Fruit fly (Drosophila melanogaster): ENCODE data around the gene CG42460.
A peak's percentile ranks its signal among the peaks of the same experiment; 100 is the strongest.

CG42460 gene

DNA sequence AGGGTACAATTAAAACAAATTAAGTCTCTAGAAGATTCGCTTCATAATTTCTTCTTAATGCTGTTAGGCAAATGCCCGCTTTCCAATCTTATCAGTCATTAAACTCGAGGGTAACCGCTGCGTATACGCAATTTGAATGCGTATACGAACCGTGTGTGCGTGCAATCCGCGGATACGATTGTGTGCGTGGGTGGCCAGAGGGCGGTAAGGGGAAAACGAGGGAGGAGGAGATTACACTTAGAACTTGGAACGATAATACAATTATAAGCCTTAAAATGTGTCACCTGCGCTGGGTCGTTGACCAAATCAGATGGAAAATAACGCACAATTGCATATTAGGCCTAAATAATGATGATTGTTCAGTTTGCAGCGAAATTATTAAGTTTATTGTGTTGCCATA is 32.5 kb downstream of the CG42460 start (continued):
- TF ChIP-seq p53 (GFP tag; optimal IDR thresholded peaks at IDR 0.05), result no peak
- peak; percentile 38; the same call in 1 of the 2 replicates for TF ChIP-seq CG32532 (GFP tag; IDR thresholded peaks at IDR 0.05)
- 0 out of 3 replicates have a peak, but pooled peaks have one; percentile 13 for TF ChIP-seq Dbx (GFP tag; IDR thresholded peaks at IDR 0.05)
- TF ChIP-seq maf-S (GFP tag; optimal IDR thresholded peaks at IDR 0.05), result no peak
- TF ChIP-seq HLH54F (GFP tag; optimal IDR thresholded peaks at IDR 0.05), result no peak
- peak; percentile 54; the same call in 1 of the 2 replicates for TF ChIP-seq GATAe (GFP tag; conservative IDR thresholded peaks at IDR 0.05)

DNA sequence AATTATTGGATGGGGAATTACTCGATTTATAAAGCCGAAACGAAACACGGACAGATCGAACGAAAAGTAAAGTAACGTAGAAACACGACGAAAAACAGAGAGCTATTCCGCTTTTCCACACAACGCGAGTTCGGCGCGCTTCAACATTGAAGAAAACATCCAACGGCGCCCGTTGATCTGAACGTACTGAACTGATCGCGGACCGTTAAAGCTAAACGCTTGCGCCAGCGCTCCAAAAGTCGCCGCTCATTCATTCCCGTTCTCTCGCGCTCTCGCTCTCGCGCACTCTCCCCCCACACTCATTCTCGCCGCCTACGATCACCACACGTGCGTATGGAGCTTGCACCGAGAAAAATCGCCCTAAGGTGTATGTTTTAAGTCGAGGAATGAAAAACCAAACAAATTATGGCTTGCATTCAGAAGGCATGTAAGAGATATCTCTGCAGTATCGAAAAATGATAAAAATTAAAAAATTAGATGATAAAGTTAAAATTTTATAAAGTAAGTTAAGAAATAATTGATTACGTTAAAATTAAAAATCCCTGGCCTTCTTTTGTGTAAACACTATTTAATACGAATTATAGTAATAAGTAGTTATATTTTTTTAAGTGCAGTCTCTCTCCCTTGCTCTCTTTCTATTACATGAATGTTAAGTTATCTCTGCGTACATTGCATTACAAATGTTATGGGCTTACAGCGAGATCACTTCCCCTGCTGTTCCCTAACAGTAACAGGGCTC is 33.5 kb downstream of the CG42460 start, which contains the start of gene E23:
Gene E23 (minus strand): TSS at position 188 of the 739 bp plus-strand sequence.
- TF ChIP-seq CG15479 (GFP tag; optimal IDR thresholded peaks at IDR 0.05) (no peak), eve (GFP tag; optimal IDR thresholded peaks at IDR 0.05) (peak in 1 of 2 experiments; percentile 97), Lpt (GFP tag; optimal IDR thresholded peaks at IDR 0.05) (no peak), ap (GFP tag; IDR thresholded peaks at IDR 0.05) (peak; percentile 95), zen (tag; optimal IDR thresholded peaks at IDR 0.05) (peak; percentile 96), CG10959 (GFP tag; IDR thresholded peaks at IDR 0.05) (peak; percentile 95), HLH54F (GFP tag; optimal IDR thresholded peaks at IDR 0.05) (peak; percentile 97), Nf-YC (tag; optimal IDR thresholded peaks at IDR 0.05) (peak; percentile 93), dmrt11E (tag; optimal IDR thresholded peaks at IDR 0.05) (peak; percentile 99), CG33557 (GFP tag; optimal IDR thresholded peaks at IDR 0.05) (peak; percentile 99), pnt (GFP tag; optimal IDR thresholded peaks at IDR 0.05) (peak; percentile 92), zfh2 (GFP tag; optimal IDR thresholded peaks at IDR 0.05) (peak; percentile 97), CG12155 (GFP tag; optimal IDR thresholded peaks at IDR 0.05) (peak; percentile 97), CG34376 (GFP tag; optimal IDR thresholded peaks at IDR 0.05) (peak; percentile 96), Camta (GFP tag; optimal IDR thresholded peaks at IDR 0.05) (peak; percentile 96), sens (GFP tag) (peak; percentile 99), YL-1 (GFP tag; optimal IDR thresholded peaks at IDR 0.05) (peak; percentile 97), CG11695 (GFP tag; IDR thresholded peaks at IDR 0.05) (peak; percentile 99), slou (GFP tag; optimal IDR thresholded peaks at IDR 0.05) (peak; percentile 96), CG10321 (GFP tag; IDR thresholded peaks at IDR 0.05) (peak; percentile 82; the same call in 1 of the 2 replicates), B-H2 (GFP tag; optimal IDR thresholded peaks at IDR 0.05) (peak; percentile 95), CG31441 (GFP tag; IDR thresholded peaks at IDR 0.05) (peak; percentile 99), dpn (GFP tag; optimal IDR thresholded peaks at IDR 0.05) (peak; percentile 96 to 99), PHDP (tag; optimal IDR thresholded peaks at IDR 0.05) (peak; percentile 99), CG10462 (GFP tag; optimal IDR thresholded peaks at IDR 0.05) (peak; percentile 98), trh (GFP tag; optimal IDR thresholded peaks at IDR 0.05) (peak; percentile 98), unpg (GFP tag; optimal IDR thresholded peaks at IDR 0.05) (peak; percentile 99), NK7.1 (GFP tag; optimal IDR thresholded peaks at IDR 0.05) (peak; percentile 91), CG1603 (tag; optimal IDR thresholded peaks at IDR 0.05) (peak; percentile 88), tup (GFP tag; optimal IDR thresholded peaks at IDR 0.05) (peak; percentile 93), cg (GFP tag; optimal IDR thresholded peaks at IDR 0.05) (peak; percentile 31), CG4854 (GFP tag; optimal IDR thresholded peaks at IDR 0.05) (peak; percentile 96), NFAT (GFP tag; IDR thresholded peaks at IDR 0.05) (peak; percentile 97), Chrac-16 (GFP tag; optimal IDR thresholded peaks at IDR 0.05) (peak; percentile 98), CG11093 (GFP tag; IDR thresholded peaks at IDR 0.05) (peak; percentile 96), chif (GFP tag; optimal IDR thresholded peaks at IDR 0.05) (peak; percentile 96 to 97), shn (GFP tag; optimal IDR thresholded peaks at IDR 0.05) (peak; percentile 91), CG8281 (tag; optimal IDR thresholded peaks at IDR 0.05) (peak; percentile 92), bigmax (GFP tag; optimal IDR thresholded peaks at IDR 0.05) (peak; percentile 48), CG31365 (tag; optimal IDR thresholded peaks at IDR 0.05) (peak; percentile 82), tx (GFP tag; optimal IDR thresholded peaks at IDR 0.05) (peak; percentile 94), Sox100B (GFP tag; optimal IDR thresholded peaks at IDR 0.05) (peak; percentile 100), fd102C (GFP tag; optimal IDR thresholded peaks at IDR 0.05) (peak; percentile 56)
